Fruit fly (Drosophila melanogaster): Measurements from ENCODE around the gene Ranbp16.

Ranbp16 gene

DNA sequence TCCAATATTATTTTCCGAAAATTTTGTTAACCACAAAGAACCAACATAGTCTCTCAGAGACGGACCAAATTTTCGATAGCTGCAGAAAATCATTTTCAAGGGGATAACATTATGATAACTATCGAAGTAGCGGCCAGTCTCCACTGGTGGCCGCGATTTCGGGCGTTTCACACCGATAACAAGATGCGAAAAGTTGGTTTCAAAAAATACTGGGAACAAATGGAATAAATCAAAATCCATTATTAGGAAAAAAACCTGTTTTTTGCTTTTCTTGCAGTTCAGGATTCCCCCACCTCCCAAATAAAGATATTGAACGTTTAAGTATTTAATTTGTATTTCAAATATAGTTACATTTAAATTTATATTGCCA lies 46.4 kb downstream of the Ranbp16 start, which contains the start of gene tay (continued):
- TF ChIP-seq CG17802 (tag; optimal IDR thresholded peaks at IDR 0.05) (peak; percentile 79), CG2120 (GFP tag; optimal IDR thresholded peaks at IDR 0.05) (peak; percentile 9), nerfin-2 (GFP tag; IDR thresholded peaks at IDR 0.05; ENCODE audit: partially characterized antibody) (peak; percentile 61; the same call in 1 of the 2 replicates), HmgZ (tag; optimal IDR thresholded peaks at IDR 0.05) (no peak), Dref (GFP tag; IDR thresholded peaks at IDR 0.05) (peak; percentile 81), CG2129 (GFP tag; IDR thresholded peaks at IDR 0.05; ENCODE audit: partially characterized antibody) (no peak), Mad (GFP tag; optimal IDR thresholded peaks at IDR 0.05) (no peak), CG12299 (tag; optimal IDR thresholded peaks at IDR 0.05) (peak; percentile 1), Myb (GFP tag; optimal IDR thresholded peaks at IDR 0.05) (peak; percentile 42), slou (GFP tag; optimal IDR thresholded peaks at IDR 0.05) (peak; percentile 1), CG7357 (GFP tag; IDR thresholded peaks at IDR 0.05) (peak; percentile 99), CG6791 (GFP tag; IDR thresholded peaks at IDR 0.05; ENCODE audit: partially characterized antibody) (peak; percentile 64; the same call in 2 of the 3 replicates), CG10267 (tag; optimal IDR thresholded peaks at IDR 0.05) (peak; percentile 19), unc-4 (GFP tag; IDR thresholded peaks at IDR 0.05; ENCODE audit: partially characterized antibody) (peak; percentile 49), lilli (GFP tag; optimal IDR thresholded peaks at IDR 0.05) (peak; percentile 17), HmgD (GFP tag; optimal IDR thresholded peaks at IDR 0.05) (peak; percentile 10), NC2β (GFP tag; optimal IDR thresholded peaks at IDR 0.05) (peak; percentile 8), Med (GFP tag) (peak; percentile 83), Dp (GFP tag; optimal IDR thresholded peaks at IDR 0.05) (peak; percentile 6), trem (tag; optimal IDR thresholded peaks at IDR 0.05) (peak; percentile 15), inv (GFP tag; IDR thresholded peaks at IDR 0.05; ENCODE audit: partially characterized antibody) (peak; percentile 57; the same call in 1 of the 2 replicates), otp (GFP tag; IDR thresholded peaks at IDR 0.05) (no peak), zfh2 (GFP tag; optimal IDR thresholded peaks at IDR 0.05) (peak; percentile 35), al (GFP tag; IDR thresholded peaks at IDR 0.05) (0 out of 2 replicates have a peak, but pooled peaks have one; percentile 11), CG3995 (GFP tag; optimal IDR thresholded peaks at IDR 0.05) (peak; percentile 98), Rfx (GFP tag; IDR thresholded peaks at IDR 0.05) (peak; percentile 63; the same call in 1 of the 2 replicates), HLH4C (GFP tag; IDR thresholded peaks at IDR 0.05; ENCODE audit: partially characterized antibody) (peak; percentile 74), CG42726 (GFP tag; IDR thresholded peaks at IDR 0.05; ENCODE audit: partially characterized antibody) (peak; percentile 63), ssp (GFP tag; IDR thresholded peaks at IDR 0.05) (peak; percentile 95), E2f2 (GFP tag; IDR thresholded peaks at IDR 0.05) (peak; percentile 32; the same call in 1 of the 2 replicates), CG7786 (GFP tag; optimal IDR thresholded peaks at IDR 0.05) (no peak), CG2199 (GFP tag; IDR thresholded peaks at IDR 0.05) (peak; percentile 55; the same call in 2 of the 3 replicates), nom (GFP tag; optimal IDR thresholded peaks at IDR 0.05) (no peak), pho (GFP tag; optimal IDR thresholded peaks at IDR 0.05) (no peak), Bgb (GFP tag; IDR thresholded peaks at IDR 0.05; ENCODE audit: partially characterized antibody) (peak; percentile 84), stwl (tag; optimal IDR thresholded peaks at IDR 0.05) (peak; percentile 66), CG30403 (GFP tag; optimal IDR thresholded peaks at IDR 0.05) (peak; percentile 4), CG14710 (tag; optimal IDR thresholded peaks at IDR 0.05) (peak; percentile 21), salm (tag; optimal IDR thresholded peaks at IDR 0.05) (no peak), CG16813 (GFP tag; IDR thresholded peaks at IDR 0.05; ENCODE audit: partially characterized antibody) (peak; percentile 80), phol (tag; optimal IDR thresholded peaks at IDR 0.05) (peak; percentile 29), CG1024 (GFP tag; IDR thresholded peaks at IDR 0.05) (peak; percentile 84), CG10147 (GFP tag; optimal IDR thresholded peaks at IDR 0.05) (no peak), seq (GFP tag; IDR thresholded peaks at IDR 0.05) (no peak), CG7556 (GFP tag; optimal IDR thresholded peaks at IDR 0.05) (no peak), CG9876 (GFP tag; optimal IDR thresholded peaks at IDR 0.05) (no peak), B-H2 (GFP tag; optimal IDR thresholded peaks at IDR 0.05) (peak; percentile 15), dm (GFP tag; optimal IDR thresholded peaks at IDR 0.05) (no peak), nmo (GFP tag; optimal IDR thresholded peaks at IDR 0.05) (peak; percentile 39), vnd (GFP tag; IDR thresholded peaks at IDR 0.05; ENCODE audit: partially characterized antibody) (peak; percentile 63)
